Fruit fly (Drosophila melanogaster): ENCODE measurements around the gene Past1.

Gene Past1

dm6 chr3R:12691422-12692101 lies 5.6 kb upstream of the Past1 start, which contains the start of gene Arp1:
Gene Arp1 (plus strand): TSS chr3R:12691743.
- TF ChIP-seq Mio (GFP tag; optimal IDR thresholded peaks at IDR 0.05), result no peak
- no peak for TF ChIP-seq Rel (GFP tag; optimal IDR thresholded peaks at IDR 0.05)
- peak; percentile 50 for TF ChIP-seq Rel (tag; optimal IDR thresholded peaks at IDR 0.05)
- TF ChIP-seq Myc (optimal IDR thresholded peaks at IDR 0.05), result no peak
- TF ChIP-seq Dif (GFP tag; optimal IDR thresholded peaks at IDR 0.05; ENCODE audit: partially characterized antibody), result no peak
- no peak for TF ChIP-seq GATAd (GFP tag; optimal IDR thresholded peaks at IDR 0.05)
- no peak for TF ChIP-seq psq (GFP tag; optimal IDR thresholded peaks at IDR 0.05)
- TF ChIP-seq rgr (GFP tag; optimal IDR thresholded peaks at IDR 0.05), result no peak
- TF ChIP-seq dmrt93B (GFP tag; optimal IDR thresholded peaks at IDR 0.05), result no peak
- TF ChIP-seq Hr83 (GFP tag; optimal IDR thresholded peaks at IDR 0.05; ENCODE audit: poor library complexity, severe bottlenecking), result no peak

dm6 chr3R:12692497-12692896 lies 4.6 kb upstream of the Past1 start, which contains the start of gene CG31347:
Gene CG31347 (minus strand): TSS chr3R:12692597.
- TF ChIP-seq N (GFP tag; optimal IDR thresholded peaks at IDR 0.05) (no peak), lola (GFP tag; optimal IDR thresholded peaks at IDR 0.05) (no peak), h (GFP tag; optimal IDR thresholded peaks at IDR 0.05) (no peak), dmrt93B (GFP tag; optimal IDR thresholded peaks at IDR 0.05) (no peak), HLH106 (tag; optimal IDR thresholded peaks at IDR 0.05) (no peak), woc (GFP tag; optimal IDR thresholded peaks at IDR 0.05) (no peak), Dfd (GFP tag; optimal IDR thresholded peaks at IDR 0.05) (no peak)

- TF ChIP-seq tai (GFP tag; optimal IDR thresholded peaks at IDR 0.05), result no peak
- no peak for TF ChIP-seq lola (GFP tag; optimal IDR thresholded peaks at IDR 0.05)
- TF ChIP-seq Dfd (GFP tag; optimal IDR thresholded peaks at IDR 0.05), result no peak
- no peak for TF ChIP-seq Hnf4 (GFP tag; optimal IDR thresholded peaks at IDR 0.05)
- no peak for TF ChIP-seq Jra (GFP tag; optimal IDR thresholded peaks at IDR 0.05)
- TF ChIP-seq Myc (optimal IDR thresholded peaks at IDR 0.05), result no peak
- TF ChIP-seq foxo (GFP tag; optimal IDR thresholded peaks at IDR 0.05), result no peak
- no peak for TF ChIP-seq Vsx2 (GFP tag; optimal IDR thresholded peaks at IDR 0.05; ENCODE audit: partially characterized antibody)
These were observed 2.4 kb upstream of the Past1 start, which contains the start of the genes CG14391 and NijC for dm6 chr3R:12694742-12695141. Gene CG14391 (minus strand): TSS chr3R:12694842. Gene NijC (plus strand): TSS chr3R:12695129.

dm6 chr3R:12697571-12698039 lies 483 bp downstream of the Past1 start:
- no peak for TF ChIP-seq Rel (GFP tag; optimal IDR thresholded peaks at IDR 0.05)
- peak; percentile 49 for TF ChIP-seq Rel (tag; optimal IDR thresholded peaks at IDR 0.05)
- TF ChIP-seq Hr83 (GFP tag; optimal IDR thresholded peaks at IDR 0.05; ENCODE audit: poor library complexity, severe bottlenecking), result no peak
- peak; percentile 28 for TF ChIP-seq Jra (GFP tag; optimal IDR thresholded peaks at IDR 0.05)
- TF ChIP-seq HLH106 (tag; optimal IDR thresholded peaks at IDR 0.05), result peak; percentile 18
- TF ChIP-seq Sp1 (GFP tag; optimal IDR thresholded peaks at IDR 0.05), result peak; percentile 36
- TF ChIP-seq h (GFP tag; optimal IDR thresholded peaks at IDR 0.05), result peak; percentile 68

dm6 chr3R:12698363-12698762 lies 1.2 kb downstream of the Past1 start:
- TF ChIP-seq dl (GFP tag; optimal IDR thresholded peaks at IDR 0.05; ENCODE audit: insufficient read depth in 1 of 2, partially characterized antibody in 2 of 2), result no peak
- no peak for TF ChIP-seq dmrt93B (GFP tag; optimal IDR thresholded peaks at IDR 0.05)
- TF ChIP-seq Mio (GFP tag; optimal IDR thresholded peaks at IDR 0.05), result no peak
- TF ChIP-seq dsf (GFP tag; optimal IDR thresholded peaks at IDR 0.05; ENCODE audit: borderline replicate concordance), result no peak
- no peak for TF ChIP-seq Jra (GFP tag; optimal IDR thresholded peaks at IDR 0.05)
- no peak for TF ChIP-seq Sp1 (GFP tag; optimal IDR thresholded peaks at IDR 0.05)
- TF ChIP-seq GATAd (GFP tag; optimal IDR thresholded peaks at IDR 0.05), result no peak
- TF ChIP-seq Myc (optimal IDR thresholded peaks at IDR 0.05), result no peak
- no peak for TF ChIP-seq Hr78 (GFP tag; optimal IDR thresholded peaks at IDR 0.05)
- no peak for TF ChIP-seq HLH106 (tag; optimal IDR thresholded peaks at IDR 0.05)
- TF ChIP-seq foxo (GFP tag; optimal IDR thresholded peaks at IDR 0.05), result no peak
- no peak for TF ChIP-seq psq (GFP tag; optimal IDR thresholded peaks at IDR 0.05)
- no peak for TF ChIP-seq rgr (GFP tag; optimal IDR thresholded peaks at IDR 0.05)
- no peak for TF ChIP-seq lola (GFP tag; optimal IDR thresholded peaks at IDR 0.05)
- no peak for TF ChIP-seq N (GFP tag; optimal IDR thresholded peaks at IDR 0.05)
- TF ChIP-seq usp (GFP tag; optimal IDR thresholded peaks at IDR 0.05), result no peak
